Worm (Caenorhabditis elegans): ENCODE results near the gene F26G1.3.

ce11 chrII:4729733-4730132 is 28.8 kb upstream of the F26G1.3 start, which contains the start of gene F41C3.7:
- no peak for TF ChIP-seq nhr-77 (tag; optimal IDR thresholded peaks at IDR 0.05)
- no peak for TF ChIP-seq ztf-11 (tag; optimal IDR thresholded peaks at IDR 0.05)
- no peak for TF ChIP-seq snpc-4 (tag; optimal IDR thresholded peaks at IDR 0.05)
- no peak for TF ChIP-seq zfp-3 (GFP tag; conservative IDR thresholded peaks at IDR 0.05)
- no peak for TF ChIP-seq pqm-1 (tag; optimal IDR thresholded peaks at IDR 0.05)
- TF ChIP-seq unc-39 (tag; optimal IDR thresholded peaks at IDR 0.05), result no peak
- no peak for TF ChIP-seq lsy-2 (tag; optimal IDR thresholded peaks at IDR 0.05)
- TF ChIP-seq ctbp-1 (GFP tag; IDR thresholded peaks at IDR 0.05), result no peak
- no peak for TF ChIP-seq ceh-28 (tag; optimal IDR thresholded peaks at IDR 0.05)
- TF ChIP-seq aly-2 (tag; optimal IDR thresholded peaks at IDR 0.05), result no peak

Data from whole organism, L4 larva.